Worm (Caenorhabditis elegans) whole organism, L1 larva: ENCODE results near the gene dhs-18.

ENCODE experiments used
- C16A3.4 ChIP-seq: fragments of 150-350 bp; optimal IDR thresholded peaks from 2 replicates; lab custom pipeline; 2014; ENCODE audit warnings: missing biosample characterization, missing genetic modification characterization
- alr-1 ChIP-seq: fragments of 200-800 bp; sonication (Bioruptor generic); optimal IDR thresholded peaks from 2 replicates; lab custom pipeline; 2018; ENCODE audit warnings: borderline replicate concordance, mild to moderate bottlenecking, missing genetic modification characterization, missing compliant biosample characterization
- ama-1 ChIP-seq: fragments of 150-350 bp; optimal IDR thresholded peaks from 2 replicates; lab custom pipeline; 2014
- blmp-1 ChIP-seq: fragments of 150-350 bp; optimal IDR thresholded peaks from 2 replicates; lab custom pipeline; 2014; ENCODE audit warnings: missing biosample characterization, missing genetic modification characterization
- ceh-63 ChIP-seq: fragments of 200-800 bp; sonication (Bioruptor generic); optimal IDR thresholded peaks from 2 replicates; lab custom pipeline; 2018; ENCODE audit warnings: mild to moderate bottlenecking, missing genetic modification characterization, missing compliant biosample characterization
- ces-1 ChIP-seq: fragments of 150-350 bp; optimal IDR thresholded peaks from 2 replicates; lab custom pipeline; 2014; ENCODE audit warnings: missing biosample characterization, missing genetic modification reagents, missing genetic modification characterization
- efl-3 ChIP-seq: fragments of 200-800 bp; sonication (Bioruptor generic); optimal IDR thresholded peaks from 2 replicates; lab custom pipeline; 2018; ENCODE audit warnings: mild to moderate bottlenecking, missing genetic modification characterization, missing compliant biosample characterization
- egl-13 ChIP-seq: sonication (generic microtip); optimal IDR thresholded peaks from 2 replicates; lab custom pipeline; 2016; ENCODE audit warnings: missing genotype, missing genetic modification reagents, missing genetic modification characterization, missing compliant biosample characterization
- elt-2 ChIP-seq: sonication (generic microtip); optimal IDR thresholded peaks from 2 replicates; lab custom pipeline; 2016; ENCODE audit warnings: missing genetic modification characterization, mild to moderate bottlenecking, inconsistent platforms, missing compliant biosample characterization, missing genetic modification reagents
- elt-3 ChIP-seq, 6 experiments: fragments of 150-350 bp in 1 of 6; sonication (generic microtip); optimal IDR thresholded peaks; 2 replicates each; lab custom pipeline; 2017 to 2018; ENCODE audit warnings: missing biosample characterization in 6 of 6, missing genetic modification characterization in 6 of 6, inconsistent platforms in 1 of 6
- fos-1 ChIP-seq: fragments of 150-350 bp; optimal IDR thresholded peaks from 2 replicates; lab custom pipeline; 2014; ENCODE audit warnings: missing biosample characterization, missing genetic modification characterization
- hlh-17 ChIP-seq: fragments of 200-800 bp; sonication (Bioruptor generic); optimal IDR thresholded peaks from 2 replicates; lab custom pipeline; 2018; ENCODE audit warnings: missing genetic modification characterization, mild to moderate bottlenecking, missing compliant biosample characterization, moderate library complexity, borderline replicate concordance
- hlh-4 ChIP-seq: sonication (generic microtip); optimal IDR thresholded peaks from 2 replicates; lab custom pipeline; 2016; ENCODE audit warnings: mild to moderate bottlenecking, missing genetic modification characterization, missing compliant biosample characterization
- irx-1 ChIP-seq: sonication (generic microtip); optimal IDR thresholded peaks from 2 replicates; lab custom pipeline; 2016; ENCODE audit warnings: missing genetic modification characterization, missing compliant biosample characterization
- lin-15B ChIP-seq: fragments of 150-350 bp; sonication (generic microtip); optimal IDR thresholded peaks from 3 replicates; lab custom pipeline; 2014; ENCODE audit warnings: missing biosample characterization, missing genetic modification characterization
- lin-35 ChIP-seq, 2 experiments: fragments of 150-350 bp; optimal IDR thresholded peaks; 2 replicates each; lab custom pipeline; 2014; ENCODE audit warnings: missing biosample characterization in 2 of 2, missing genetic modification characterization in 2 of 2, missing genetic modification reagents in 2 of 2
- lin-39 ChIP-seq: fragments of 150-350 bp; optimal IDR thresholded peaks from 2 replicates; lab custom pipeline; 2014; ENCODE audit warnings: missing biosample characterization, missing genetic modification reagents, missing genetic modification characterization
- lir-3 ChIP-seq: sonication (generic microtip); optimal IDR thresholded peaks from 2 replicates; lab custom pipeline; 2016; ENCODE audit warnings: mild to moderate bottlenecking, missing genetic modification characterization, moderate library complexity, missing compliant biosample characterization; ENCODE audit not compliant: poor library complexity
- nhr-20 ChIP-seq: sonication (generic microtip); optimal IDR thresholded peaks from 2 replicates; lab custom pipeline; 2016; ENCODE audit warnings: mild to moderate bottlenecking, missing genetic modification characterization, missing compliant biosample characterization
- nhr-47 ChIP-seq: sonication (generic microtip); optimal IDR thresholded peaks from 2 replicates; lab custom pipeline; 2016; ENCODE audit warnings: mild to moderate bottlenecking, missing genetic modification characterization, moderate library complexity, missing compliant biosample characterization
- nhr-71 ChIP-seq: sonication (generic microtip); optimal IDR thresholded peaks from 2 replicates; lab custom pipeline; 2016; ENCODE audit warnings: mild to moderate bottlenecking, missing genetic modification characterization, moderate library complexity, missing compliant biosample characterization
- nhr-76 ChIP-seq: sonication (generic microtip); optimal IDR thresholded peaks from 2 replicates; lab custom pipeline; 2017; ENCODE audit warnings: missing biosample characterization, missing genetic modification characterization
- nhr-77 ChIP-seq: fragments of 150-350 bp; optimal IDR thresholded peaks from 2 replicates; lab custom pipeline; 2014; ENCODE audit warnings: missing biosample characterization, missing genetic modification characterization
- nhr-85 ChIP-seq: sonication (generic microtip); peaks from one replicate; lab custom pipeline; 2016; ENCODE audit warnings: missing genetic modification characterization, inconsistent platforms, missing compliant biosample characterization
- pax-3 ChIP-seq: fragments of 200-800 bp; sonication (Bioruptor generic); optimal IDR thresholded peaks from 2 replicates; lab custom pipeline; 2018; ENCODE audit warnings: mild to moderate bottlenecking, missing genetic modification characterization, moderate library complexity, missing compliant biosample characterization
- rnt-1 ChIP-seq: sonication (generic microtip); optimal IDR thresholded peaks from 2 replicates; lab custom pipeline; 2016; ENCODE audit warnings: mild to moderate bottlenecking, missing genetic modification characterization, moderate library complexity, missing compliant biosample characterization
- snpc-4 ChIP-seq: fragments of 150-350 bp; optimal IDR thresholded peaks from 2 replicates; lab custom pipeline; 2014; ENCODE audit warnings: missing biosample characterization, missing genetic modification characterization
- snu-23 ChIP-seq: sonication (generic microtip); optimal IDR thresholded peaks from 2 replicates; lab custom pipeline; 2016; ENCODE audit warnings: missing genetic modification characterization, missing compliant biosample characterization
- sptf-1 ChIP-seq: fragments of 150-350 bp; optimal IDR thresholded peaks from 2 replicates; lab custom pipeline; 2014; ENCODE audit warnings: missing biosample characterization, missing genetic modification characterization
- tlp-1 ChIP-seq: fragments of 150-350 bp; optimal IDR thresholded peaks from 2 replicates; lab custom pipeline; 2014; ENCODE audit warnings: missing biosample characterization, missing genetic modification characterization
- unc-30 ChIP-seq: sonication (generic microtip); optimal IDR thresholded peaks from 2 replicates; lab custom pipeline; 2017; ENCODE audit warnings: missing biosample characterization, missing genetic modification characterization
- unc-62 ChIP-seq: fragments of 150-350 bp; optimal IDR thresholded peaks from 2 replicates; lab custom pipeline; 2014; ENCODE audit warnings: missing biosample characterization, missing genetic modification reagents, missing genetic modification characterization
- unc-86 ChIP-seq: sonication (generic microtip); optimal IDR thresholded peaks from 2 replicates; lab custom pipeline; 2016; ENCODE audit warnings: missing genetic modification characterization, missing compliant biosample characterization
- unc-98 ChIP-seq: fragments of 200-800 bp; sonication (Bioruptor generic); IDR thresholded peaks from 2 replicates; pipeline ENCODE4 v1.3.6; 2022; ENCODE audit warnings: missing genetic modification characterization, missing compliant biosample characterization
- vab-15 ChIP-seq: sonication (generic microtip); optimal IDR thresholded peaks from 2 replicates; lab custom pipeline; 2017; ENCODE audit warnings: missing genotype, mild to moderate bottlenecking, missing genetic modification characterization, missing compliant biosample characterization
- ztf-11 ChIP-seq, 2 experiments: sonication (generic microtip); optimal IDR thresholded peaks; 2 replicates each; lab custom pipeline; 2016 to 2017; ENCODE audit warnings: missing genetic modification characterization in 2 of 2, missing biosample characterization in 1 of 2, missing compliant biosample characterization in 1 of 2
- ztf-4 ChIP-seq: fragments of 150-350 bp; optimal IDR thresholded peaks from 2 replicates; lab custom pipeline; 2014; ENCODE audit warnings: missing biosample characterization, missing genetic modification characterization

dhs-18 gene

DNA sequence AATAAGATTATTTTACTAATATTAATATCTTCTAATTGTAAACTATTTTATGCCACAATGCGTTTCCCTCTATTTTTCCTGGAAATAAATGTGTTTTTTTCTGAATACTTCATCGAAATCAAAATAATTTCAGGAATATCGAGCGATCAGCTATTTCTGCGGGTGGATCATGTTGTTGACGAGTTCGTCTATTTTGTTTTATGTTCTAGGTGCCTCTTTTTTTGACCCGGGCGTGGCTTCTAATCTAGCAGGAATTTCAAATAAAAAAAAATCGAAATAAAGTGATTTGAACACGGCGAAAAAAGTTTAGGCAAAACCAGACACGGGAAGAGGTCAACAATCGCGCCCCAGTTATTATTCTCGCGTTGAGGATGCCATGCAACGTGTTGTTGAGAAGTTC is 5.3 kb upstream of the dhs-18 start, which contains the start of gene T04C12.33:
Gene T04C12.33 (plus strand): TSS at position 301 of the 400 bp plus-strand sequence.
- TF ChIP-seq lin-15B (tag; lab: Kevin White, UChicago) (no peak), nhr-71 (tag; lab: Kevin White, UChicago) (peak; percentile 13)

DNA sequence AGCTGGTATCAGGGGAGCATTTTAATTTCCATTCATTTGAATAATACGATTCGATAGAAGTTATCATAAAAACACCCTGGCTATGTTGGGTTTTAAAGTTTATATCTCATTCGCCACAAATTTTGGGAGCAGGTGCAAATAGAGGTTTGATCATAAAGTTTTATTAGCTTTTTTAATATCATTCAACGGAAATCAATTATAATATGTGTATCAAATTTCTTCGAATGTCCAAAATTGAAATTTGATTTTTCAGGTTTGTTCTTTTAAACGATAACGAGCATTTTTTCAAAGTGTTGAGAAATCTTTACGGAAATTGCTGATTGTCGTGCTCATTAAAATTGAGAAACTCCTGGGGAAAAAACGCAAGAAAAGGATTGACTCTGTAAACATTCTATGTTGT is 2.0 kb upstream of the dhs-18 start, which contains the start of gene srh-74:
Gene srh-74 (minus strand): TSS at position 101 of the 400 bp plus-strand sequence.
- no peak for TF ChIP-seq hlh-17
- TF ChIP-seq sptf-1 = no peak
- TF ChIP-seq nhr-77 (tag; lab: Kevin White, UChicago) = no peak
- TF ChIP-seq unc-62 (GFP tag; lab: Kevin White, UChicago) = no peak
- no peak for TF ChIP-seq nhr-71 (tag; lab: Kevin White, UChicago)
- no peak for TF ChIP-seq ztf-11 (tag; optimal IDR thresholded peaks at IDR 0.05; lab: Kevin White, UChicago)
- no peak for TF ChIP-seq vab-15 (tag; lab: Kevin White, UChicago)
- TF ChIP-seq unc-86 = no peak
- no peak for TF ChIP-seq ztf-4 (tag; lab: Kevin White, UChicago)
- no peak for TF ChIP-seq lin-15B (tag; lab: Kevin White, UChicago)
- no peak for TF ChIP-seq ces-1 (GFP tag; lab: Kevin White, UChicago)
- no peak for TF ChIP-seq lin-35 (GFP tag; optimal IDR thresholded peaks at IDR 0.05; lab: Kevin White, UChicago)
- no peak for TF ChIP-seq hlh-4 (tag; lab: Kevin White, UChicago)
- TF ChIP-seq lir-3 = no peak
- TF ChIP-seq fos-1 (tag; lab: Kevin White, UChicago) = no peak
- TF ChIP-seq rnt-1 (tag; lab: Kevin White, UChicago) = no peak
- TF ChIP-seq irx-1 (tag; lab: Kevin White, UChicago) = no peak
- no peak for TF ChIP-seq nhr-76 (tag; lab: Kevin White, UChicago)
- no peak for TF ChIP-seq unc-30 (tag; lab: Kevin White, UChicago)

DNA sequence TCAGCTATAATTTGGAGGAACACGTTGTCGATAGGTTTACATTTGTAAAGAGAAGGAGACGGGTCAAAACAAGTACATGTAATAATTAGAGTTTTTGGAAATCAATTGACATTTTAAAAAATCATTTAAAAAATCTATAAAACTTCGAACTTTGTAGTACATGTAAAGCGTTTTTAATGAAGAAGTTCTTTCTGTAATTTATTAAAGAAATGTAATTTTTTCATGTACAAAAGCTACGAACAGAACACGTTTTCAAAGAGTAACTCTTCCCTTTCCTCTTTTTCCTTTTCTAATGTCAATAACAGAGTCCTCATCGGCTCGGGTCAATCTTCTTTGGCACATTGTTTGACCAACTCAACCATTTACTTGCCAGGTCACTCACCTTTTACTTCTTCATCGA is 2.9 kb downstream of the dhs-18 start, which contains the start of gene C45B11.6:
Gene C45B11.6 (plus strand): TSS at position 301 of the 400 bp plus-strand sequence.
- no peak for TF ChIP-seq snu-23 (GFP tag; lab: Kevin White, UChicago)

DNA sequence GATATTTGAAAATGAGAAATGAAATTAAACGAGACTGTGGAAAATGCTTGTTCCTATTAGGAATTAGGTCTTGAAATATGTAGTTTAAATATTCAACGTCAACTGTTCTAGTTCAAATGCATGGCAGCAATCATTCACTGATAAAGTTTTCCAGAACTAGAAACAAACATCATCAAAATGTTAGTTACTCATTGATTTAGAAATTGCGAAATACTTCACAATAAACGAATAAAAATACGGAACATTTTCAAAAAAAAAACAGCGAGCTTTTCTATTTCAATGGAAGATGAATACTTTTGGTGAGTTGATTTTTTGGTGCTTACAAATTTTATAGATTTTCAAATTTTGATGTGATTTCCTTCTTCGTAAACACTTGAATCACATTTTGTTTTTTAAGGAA is 4.1 kb downstream of the dhs-18 start, which contains the start of gene C45B11.2:
Gene C45B11.2 (plus strand): TSS at position 173 of the 400 bp plus-strand sequence.
- TF ChIP-seq sptf-1 (no peak), nhr-76 (tag; lab: Kevin White, UChicago) (no peak), unc-86 (no peak), snpc-4 (tag; lab: Kevin White, UChicago) (no peak), ces-1 (GFP tag; lab: Kevin White, UChicago) (no peak), elt-3 (tag; optimal IDR thresholded peaks at IDR 0.05; lab: Kevin White, UChicago) (no peak), nhr-20 (tag; lab: Kevin White, UChicago) (no peak), ceh-63 (GFP tag; lab: Kevin White, UChicago) (no peak)

DNA sequence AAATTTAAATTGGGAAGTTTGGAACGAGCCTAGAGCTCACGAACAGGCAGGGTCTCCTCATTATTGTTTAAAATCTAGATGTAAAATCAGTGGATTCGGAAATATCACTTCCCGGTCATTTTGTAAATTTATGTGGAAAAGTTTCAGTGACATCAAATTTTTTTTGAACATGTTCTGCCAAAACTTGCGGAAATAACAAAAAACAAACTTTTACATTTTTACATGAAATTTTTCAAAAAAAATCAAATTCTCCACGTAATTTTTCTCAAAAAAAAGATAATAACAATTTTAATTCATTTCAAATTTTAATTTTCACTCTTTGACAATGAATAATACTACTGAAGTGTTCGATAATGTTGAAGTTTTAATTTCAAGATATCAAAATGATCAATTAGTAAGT is 5.1 kb downstream of the dhs-18 start, which contains the start of gene C45B11.5:
Gene C45B11.5 (plus strand): TSS at position 301 of the 400 bp plus-strand sequence.
- TF ChIP-seq C16A3.4 (tag; lab: Kevin White, UChicago) (no peak), blmp-1 (tag; lab: Kevin White, UChicago) (no peak), hlh-4 (tag; lab: Kevin White, UChicago) (no peak), nhr-20 (tag; lab: Kevin White, UChicago) (no peak)

DNA sequence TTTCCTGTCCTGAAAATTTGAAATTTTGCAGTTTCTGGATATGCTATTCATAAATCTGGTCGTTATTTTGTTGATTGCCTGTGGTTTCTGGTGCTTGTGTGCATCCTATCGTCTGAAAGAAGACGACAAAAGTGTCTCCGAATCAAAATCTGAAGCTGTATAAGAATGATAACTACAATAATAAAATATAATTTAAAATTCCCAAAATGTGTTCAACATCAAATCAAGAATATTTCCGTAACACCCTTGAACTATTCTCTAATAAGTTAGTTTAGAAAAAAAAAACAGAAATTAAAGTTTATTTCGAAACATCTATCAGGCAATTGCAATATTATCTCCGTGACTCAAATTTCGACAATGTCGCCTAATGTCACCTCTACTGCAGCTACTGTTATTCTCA is 6.2 kb downstream of the dhs-18 start, which contains the start of gene C45B11.8:
Gene C45B11.8 (plus strand): TSS at position 301 of the 400 bp plus-strand sequence.
- no peak for TF ChIP-seq nhr-85 (tag; lab: Kevin White, UChicago)
- TF ChIP-seq alr-1 = no peak
- TF ChIP-seq snu-23 (GFP tag; lab: Kevin White, UChicago) = no peak
- TF ChIP-seq egl-13 (tag; lab: Kevin White, UChicago) = no peak
- TF ChIP-seq nhr-71 (tag; lab: Kevin White, UChicago) = no peak
- no peak for TF ChIP-seq ama-1 (lab: Kevin White, UChicago)
- no peak for TF ChIP-seq elt-2 (tag; lab: Kevin White, UChicago)
- no peak for TF ChIP-seq vab-15 (tag; lab: Kevin White, UChicago)
- TF ChIP-seq sptf-1 = no peak
- no peak for TF ChIP-seq lin-39 (tag; lab: Kevin White, UChicago)
- no peak for TF ChIP-seq efl-3 (GFP tag; lab: Kevin White, UChicago)
- TF ChIP-seq nhr-47 (tag; lab: Kevin White, UChicago) = no peak
- TF ChIP-seq unc-98 (GFP tag; lab: Robert Waterston, UW) = no peak
- TF ChIP-seq tlp-1 (tag; lab: Kevin White, UChicago) = no peak
- TF ChIP-seq pax-3 (tag; lab: Kevin White, UChicago) = no peak
